Worm (Caenorhabditis elegans) whole organism, young adult: ENCODE results near the gene F15B9.6.

ENCODE experiments used
- Y95B8A.8 ChIP-seq: fragments of 200-800 bp; sonication (Bioruptor generic); IDR thresholded peaks from 2 replicates; pipeline ENCODE4 v1.3.6; 2022; ENCODE audit warnings: missing genetic modification reagents, missing genetic modification characterization, missing compliant biosample characterization
- aptf-2 ChIP-seq: fragments of 200-800 bp; sonication (Bioruptor generic); conservative IDR thresholded peaks from 2 replicates; pipeline ENCODE4 v1.3.6; 2022; ENCODE audit warnings: missing genetic modification reagents, missing genetic modification characterization, missing compliant biosample characterization
- athp-1 ChIP-seq: sonication (generic microtip); optimal IDR thresholded peaks from 2 replicates; lab custom pipeline; 2017; ENCODE audit warnings: mild to moderate bottlenecking, missing genetic modification characterization, missing compliant biosample characterization
- chd-7 ChIP-seq: sonication (generic microtip); optimal IDR thresholded peaks from 2 replicates; lab custom pipeline; 2016; ENCODE audit warnings: mild to moderate bottlenecking, missing genetic modification characterization, moderate library complexity, missing compliant biosample characterization
- gei-17 ChIP-seq: fragments of 200-800 bp; sonication (Bioruptor generic); optimal IDR thresholded peaks from 2 replicates; lab custom pipeline; 2018; ENCODE audit warnings: mild to moderate bottlenecking, missing genetic modification characterization, missing compliant biosample characterization
- let-607 ChIP-seq, 2 experiments: fragments of 200-800 bp in 1 of 2; sonication (Bioruptor generic) in 1 of 2; sonication (generic microtip) in 1 of 2; optimal IDR thresholded peaks; 2 replicates each; lab custom pipeline; 2016 to 2018; ENCODE audit warnings: mild to moderate bottlenecking in 2 of 2, missing compliant biosample characterization in 2 of 2, missing genetic modification characterization in 2 of 2, moderate library complexity in 2 of 2, missing genotype in 1 of 2
- madf-10 ChIP-seq: sonication (generic microtip); optimal IDR thresholded peaks from 2 replicates; lab custom pipeline; 2016; ENCODE audit warnings: mild to moderate bottlenecking, missing genetic modification characterization, missing compliant biosample characterization
- pha-4 ChIP-seq: fragments of 150-350 bp; sonication (generic microtip); optimal IDR thresholded peaks from 2 replicates; lab custom pipeline; 2014; ENCODE audit warnings: missing biosample characterization, missing genetic modification reagents, missing genetic modification characterization
- sdz-38 ChIP-seq: sonication (generic microtip); optimal IDR thresholded peaks from 2 replicates; lab custom pipeline; 2016; ENCODE audit warnings: missing genotype, missing genetic modification characterization, missing compliant biosample characterization
- snpc-4 ChIP-seq, 5 experiments: fragments of 150-350 bp in 1 of 5; sonication (generic microtip) in 4 of 5; optimal IDR thresholded peaks; 2 replicates each; lab custom pipeline; 2014 to 2018; ENCODE audit warnings: missing genetic modification characterization in 5 of 5, missing biosample characterization in 3 of 5, antibody characterized with exemption in 2 of 5, mild to moderate bottlenecking in 2 of 5, missing compliant biosample characterization in 2 of 5, missing genotype in 2 of 5, moderate library complexity in 2 of 5, missing genetic modification reagents in 1 of 5
- unc-130 ChIP-seq: sonication (generic microtip); optimal IDR thresholded peaks from 2 replicates; lab custom pipeline; 2016; ENCODE audit warnings: missing genetic modification reagents, missing genetic modification characterization, missing compliant biosample characterization

ce11 chrV:13033223-13033622 lies 19.3 kb downstream of the F15B9.6 start, which contains the start of gene W07G4.1:
- TF ChIP-seq aptf-2 (GFP tag; lab: Robert Waterston, UW): no peak
- no peak for TF ChIP-seq madf-10 (tag; lab: Kevin White, UChicago)
- TF ChIP-seq pha-4 (tag; lab: Kevin White, UChicago): no peak
- no peak for TF ChIP-seq Y95B8A.8 (GFP tag; lab: Robert Waterston, UW)
- no peak for TF ChIP-seq athp-1 (tag; lab: Kevin White, UChicago)
- TF ChIP-seq chd-7: no peak
- no peak for TF ChIP-seq unc-130 (GFP tag; lab: Kevin White, UChicago)
- TF ChIP-seq let-607 (tag; optimal IDR thresholded peaks at IDR 0.05; lab: Kevin White, UChicago): no peak
- no peak for TF ChIP-seq snpc-4 (GFP tag; optimal IDR thresholded peaks at IDR 0.05; lab: Kevin White, UChicago)
- TF ChIP-seq snpc-4 (tag; optimal IDR thresholded peaks at IDR 0.05; lab: Kevin White, UChicago): no peak
- TF ChIP-seq gei-17 (GFP tag; lab: Kevin White, UChicago): no peak
- no peak for TF ChIP-seq sdz-38 (tag; lab: Kevin White, UChicago)
